Worm (Caenorhabditis elegans) whole organism, L3 larva: ENCODE data around the gene clec-243.

Experiments used
- R02D3.7 ChIP-seq: fragments of 150-350 bp; optimal IDR thresholded peaks from 2 replicates; lab custom pipeline; 2014; ENCODE audit warnings: missing biosample characterization, missing genetic modification characterization
- ZK546.5 ChIP-seq: sonication (generic microtip); optimal IDR thresholded peaks from 2 replicates; lab custom pipeline; 2017; ENCODE audit warnings: missing biosample characterization, missing genetic modification characterization
- ama-1 ChIP-seq: fragments of 150-350 bp; optimal IDR thresholded peaks from 2 replicates; lab custom pipeline; 2018
- ceh-16 ChIP-seq: sonication (generic microtip); optimal IDR thresholded peaks from 2 replicates; lab custom pipeline; 2017; ENCODE audit warnings: missing biosample characterization, missing genetic modification characterization
- ceh-28 ChIP-seq: fragments of 150-350 bp; optimal IDR thresholded peaks from 2 replicates; lab custom pipeline; 2014; ENCODE audit warnings: missing biosample characterization, missing genetic modification reagents, missing genetic modification characterization
- ceh-82 ChIP-seq: fragments of 150-350 bp; optimal IDR thresholded peaks from 2 replicates; lab custom pipeline; 2014; ENCODE audit warnings: missing biosample characterization, missing genetic modification characterization
- ceh-9 ChIP-seq: sonication (generic microtip); optimal IDR thresholded peaks from 2 replicates; lab custom pipeline; 2018; ENCODE audit warnings: missing biosample characterization, missing genetic modification characterization
- daf-12 ChIP-seq: fragments of 150-350 bp; optimal IDR thresholded peaks from 2 replicates; lab custom pipeline; 2014; ENCODE audit warnings: missing biosample characterization, missing genetic modification reagents, missing genetic modification characterization
- egl-27 ChIP-seq: sonication (generic microtip); optimal IDR thresholded peaks from 4 replicates; lab custom pipeline; 2017; ENCODE audit warnings: missing biosample characterization, missing genetic modification reagents, missing genetic modification characterization
- egl-5 ChIP-seq: fragments of 150-350 bp; optimal IDR thresholded peaks from 2 replicates; lab custom pipeline; 2017; ENCODE audit warnings: missing biosample characterization, missing genetic modification reagents, missing genetic modification characterization, inconsistent platforms
- elt-2 ChIP-seq: sonication (generic microtip); optimal IDR thresholded peaks from 2 replicates; lab custom pipeline; 2016; ENCODE audit warnings: missing genetic modification reagents, mild to moderate bottlenecking, missing genetic modification characterization, missing compliant biosample characterization
- elt-3 ChIP-seq, 3 experiments: fragments of 150-350 bp in 1 of 3; sonication (generic microtip) in 2 of 3; optimal IDR thresholded peaks; 2 replicates in 2 of 3; 4 replicates in 1 of 3; lab custom pipeline; 2014 to 2017; ENCODE audit warnings: missing biosample characterization in 3 of 3, missing genetic modification characterization in 3 of 3
- eor-1 ChIP-seq, 2 experiments: fragments of 150-350 bp; optimal IDR thresholded peaks; 2 replicates each; lab custom pipeline; 2014 to 2018; ENCODE audit warnings: missing biosample characterization in 2 of 2, missing genetic modification characterization in 2 of 2
- fkh-10 ChIP-seq: sonication (generic microtip); optimal IDR thresholded peaks from 2 replicates; lab custom pipeline; 2017; ENCODE audit warnings: missing biosample characterization, missing genetic modification reagents, missing genetic modification characterization
- fkh-2 ChIP-seq: fragments of 150-350 bp; optimal IDR thresholded peaks from 2 replicates; lab custom pipeline; 2014; ENCODE audit warnings: missing biosample characterization, missing genetic modification reagents, missing genetic modification characterization
- fos-1 ChIP-seq: fragments of 150-350 bp; optimal IDR thresholded peaks from 2 replicates; lab custom pipeline; 2014; ENCODE audit warnings: missing biosample characterization, missing genetic modification characterization
- hmg-11 ChIP-seq: sonication (generic microtip); optimal IDR thresholded peaks from 2 replicates; lab custom pipeline; 2016; ENCODE audit warnings: missing genetic modification characterization, missing compliant biosample characterization
- lin-15B ChIP-seq: fragments of 150-350 bp; optimal IDR thresholded peaks from 2 replicates; lab custom pipeline; 2014; ENCODE audit warnings: missing biosample characterization, missing genetic modification characterization
- lin-39 ChIP-seq: fragments of 150-350 bp; optimal IDR thresholded peaks from 2 replicates; lab custom pipeline; 2018; ENCODE audit warnings: missing biosample characterization, missing genetic modification reagents, missing genetic modification characterization
- mdl-1 ChIP-seq: fragments of 150-350 bp; optimal IDR thresholded peaks from 2 replicates; lab custom pipeline; 2014; ENCODE audit warnings: missing biosample characterization, missing genetic modification characterization
- mml-1 ChIP-seq: fragments of 150-350 bp; sonication (generic microtip); optimal IDR thresholded peaks from 3 replicates; lab custom pipeline; 2014; ENCODE audit warnings: missing biosample characterization, missing genetic modification characterization
- nfya-1 ChIP-seq: sonication (generic microtip); optimal IDR thresholded peaks from 2 replicates; lab custom pipeline; 2017; ENCODE audit warnings: missing genetic modification characterization, mild to moderate bottlenecking, missing compliant biosample characterization, antibody characterized with exemption, moderate library complexity; ENCODE audit not compliant: insufficient read depth
- nhr-12 ChIP-seq: fragments of 150-350 bp; optimal IDR thresholded peaks from 2 replicates; lab custom pipeline; 2014; ENCODE audit warnings: missing biosample characterization, missing genetic modification characterization
- nhr-23 ChIP-seq: fragments of 150-350 bp; optimal IDR thresholded peaks from 2 replicates; lab custom pipeline; 2014; ENCODE audit warnings: missing biosample characterization, missing genetic modification reagents, missing genetic modification characterization
- nhr-237 ChIP-seq: fragments of 150-350 bp; optimal IDR thresholded peaks from 2 replicates; lab custom pipeline; 2014; ENCODE audit warnings: missing biosample characterization, missing genetic modification characterization
- nhr-25 ChIP-seq: sonication (generic microtip); optimal IDR thresholded peaks from 2 replicates; lab custom pipeline; 2017; ENCODE audit warnings: missing biosample characterization, missing genetic modification characterization
- nhr-43 ChIP-seq: sonication (generic microtip); optimal IDR thresholded peaks from 2 replicates; lab custom pipeline; 2016; ENCODE audit warnings: mild to moderate bottlenecking, missing genetic modification characterization, missing compliant biosample characterization; ENCODE audit not compliant: poor library complexity, severe bottlenecking
- nhr-67 ChIP-seq: fragments of 150-350 bp; optimal IDR thresholded peaks from 2 replicates; lab custom pipeline; 2014; ENCODE audit warnings: missing biosample characterization, missing genetic modification characterization
- nhr-77 ChIP-seq: fragments of 150-350 bp; optimal IDR thresholded peaks from 2 replicates; lab custom pipeline; 2014; ENCODE audit warnings: missing biosample characterization, missing genetic modification characterization
- pha-4 ChIP-seq: fragments of 150-350 bp; optimal IDR thresholded peaks from 2 replicates; lab custom pipeline; 2014; ENCODE audit warnings: missing biosample characterization, missing genetic modification reagents, missing genetic modification characterization
- pqm-1 ChIP-seq: fragments of 150-350 bp; optimal IDR thresholded peaks from 2 replicates; lab custom pipeline; 2017; ENCODE audit warnings: missing biosample characterization, missing genetic modification characterization, inconsistent platforms
- sea-2 ChIP-seq: fragments of 150-350 bp; sonication (generic microtip); optimal IDR thresholded peaks from 4 replicates; lab custom pipeline; 2014; ENCODE audit warnings: missing biosample characterization, missing genetic modification reagents, missing genetic modification characterization
- skn-1 ChIP-seq: fragments of 150-350 bp; optimal IDR thresholded peaks from 2 replicates; lab custom pipeline; 2014; ENCODE audit warnings: missing biosample characterization, missing genetic modification characterization
- tbx-2 ChIP-seq: sonication (generic microtip); optimal IDR thresholded peaks from 2 replicates; lab custom pipeline; 2016; ENCODE audit warnings: mild to moderate bottlenecking, missing genetic modification characterization, missing compliant biosample characterization
- unc-39 ChIP-seq: sonication (generic microtip); optimal IDR thresholded peaks from 4 replicates; lab custom pipeline; 2017; ENCODE audit warnings: missing biosample characterization, missing genetic modification characterization
- zag-1 ChIP-seq: fragments of 150-350 bp; optimal IDR thresholded peaks from 2 replicates; lab custom pipeline; 2014; ENCODE audit warnings: missing biosample characterization, missing genetic modification characterization
- ztf-4 ChIP-seq: fragments of 150-350 bp; optimal IDR thresholded peaks from 2 replicates; lab custom pipeline; 2014; ENCODE audit warnings: missing biosample characterization, missing genetic modification characterization

clec-243 gene

DNA sequence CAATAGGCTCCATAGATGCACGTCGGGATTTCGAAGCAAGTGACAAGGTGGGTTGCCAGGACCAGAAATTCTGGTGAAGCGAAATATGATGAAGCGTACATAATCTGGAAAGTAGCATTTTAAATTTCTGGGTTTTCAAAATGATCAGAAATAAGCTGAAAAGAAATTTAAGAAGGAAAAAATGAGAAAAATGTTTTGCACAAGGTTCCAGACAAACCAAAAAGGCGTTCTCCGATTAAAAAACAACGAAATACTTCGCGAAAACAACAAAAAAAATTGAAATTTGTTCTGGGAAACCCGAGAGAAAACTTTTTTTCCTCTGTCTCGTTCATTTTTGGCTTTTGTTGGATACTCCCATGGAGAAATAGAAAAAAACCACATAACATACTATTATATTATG, 25.5 kb downstream of the clec-243 start, which contains the start of gene srh-252:
srh-252 (minus strand) TSS at position 101 of the 400 bp plus-strand sequence.
- TF ChIP-seq ceh-16 (tag; lab: Kevin White, UChicago) = no peak
- no peak for TF ChIP-seq ztf-4
- TF ChIP-seq ceh-9 (tag; lab: Kevin White, UChicago) = no peak
- no peak for TF ChIP-seq lin-39 (tag; lab: Kevin White, UChicago)
- TF ChIP-seq zag-1 = no peak
- no peak for TF ChIP-seq eor-1 (tag; optimal IDR thresholded peaks at IDR 0.05; lab: Kevin White, UChicago)
- no peak for TF ChIP-seq nhr-67 (tag; lab: Kevin White, UChicago)
- TF ChIP-seq tbx-2 = no peak
- no peak for TF ChIP-seq daf-12 (tag; lab: Kevin White, UChicago)
- no peak for TF ChIP-seq R02D3.7 (tag; lab: Kevin White, UChicago)
- no peak for TF ChIP-seq egl-5

DNA sequence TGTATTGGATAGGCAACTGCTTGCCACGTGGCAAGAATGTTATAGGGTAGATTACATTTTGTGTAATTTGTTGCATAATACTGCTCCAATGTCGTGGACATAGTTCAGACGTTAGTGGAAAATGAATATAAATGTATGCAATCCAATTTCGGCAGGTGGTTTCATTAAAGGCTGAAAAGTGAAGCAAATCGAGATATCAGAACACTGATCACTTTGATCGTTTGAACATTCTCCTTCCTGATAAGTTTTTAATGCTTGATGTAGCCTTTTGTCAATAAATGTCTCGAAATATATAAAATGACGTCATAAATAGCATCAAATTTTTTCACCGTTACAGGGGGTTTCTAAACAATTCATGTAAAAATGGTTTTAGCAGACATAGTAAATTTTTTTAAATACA, 28.5 kb downstream of the clec-243 start, which contains the start of gene srh-109:
srh-109 (minus strand) TSS at position 101 of the 400 bp plus-strand sequence.
- TF ChIP-seq skn-1 (tag; lab: Kevin White, UChicago) = no peak
- no peak for TF ChIP-seq nhr-43 (tag; lab: Kevin White, UChicago)
- TF ChIP-seq ztf-4 = no peak
- TF ChIP-seq egl-5 = no peak
- no peak for TF ChIP-seq ceh-9 (tag; lab: Kevin White, UChicago)
- TF ChIP-seq fos-1 (tag; lab: Kevin White, UChicago) = no peak
- no peak for TF ChIP-seq elt-3 (tag; optimal IDR thresholded peaks at IDR 0.05; lab: Kevin White, UChicago)
- no peak for TF ChIP-seq nhr-12 (tag; lab: Kevin White, UChicago)
- TF ChIP-seq fkh-2 (tag; lab: Kevin White, UChicago) = no peak
- TF ChIP-seq mdl-1 (tag; lab: Kevin White, UChicago) = no peak
- TF ChIP-seq ama-1 (lab: Kevin White, UChicago) = no peak
- TF ChIP-seq ceh-28 (tag; lab: Kevin White, UChicago) = no peak
- TF ChIP-seq nhr-25 = no peak
- TF ChIP-seq eor-1 (tag; optimal IDR thresholded peaks at IDR 0.05; lab: Kevin White, UChicago) = no peak
- no peak for TF ChIP-seq unc-39 (tag; lab: Kevin White, UChicago)
- no peak for TF ChIP-seq nhr-77
- TF ChIP-seq mml-1 (tag; lab: Kevin White, UChicago) = no peak
- TF ChIP-seq nhr-237 (tag; lab: Kevin White, UChicago) = no peak
- TF ChIP-seq egl-27 = no peak

DNA sequence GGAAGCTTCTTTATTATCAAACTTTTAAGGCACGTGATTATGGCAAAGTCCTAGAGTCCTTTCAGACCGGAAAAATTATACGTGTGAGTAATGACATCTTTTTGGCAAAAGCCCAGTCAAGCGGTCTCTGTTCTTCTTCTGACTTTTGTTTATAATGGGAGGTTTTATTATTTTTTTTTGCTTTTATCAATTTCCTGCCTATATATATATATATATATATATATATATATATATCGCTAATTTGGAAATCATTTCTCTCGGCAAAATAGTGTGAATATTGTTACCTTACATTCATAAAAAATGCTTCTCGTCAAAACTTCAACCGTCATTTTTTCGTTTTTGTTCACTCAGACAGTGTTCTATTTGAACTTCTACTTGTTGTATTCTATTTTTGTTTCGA, 31.1 kb downstream of the clec-243 start, which contains the start of gene srbc-62:
srbc-62 (plus strand) TSS at position 301 of the 400 bp plus-strand sequence.
- TF ChIP-seq nhr-237 (tag; lab: Kevin White, UChicago) (no peak), ztf-4 (no peak), nhr-67 (tag; lab: Kevin White, UChicago) (no peak), ceh-28 (tag; lab: Kevin White, UChicago) (no peak), zag-1 (no peak)
- TF ChIP-seq, all 47 proteins: peak for 0

DNA sequence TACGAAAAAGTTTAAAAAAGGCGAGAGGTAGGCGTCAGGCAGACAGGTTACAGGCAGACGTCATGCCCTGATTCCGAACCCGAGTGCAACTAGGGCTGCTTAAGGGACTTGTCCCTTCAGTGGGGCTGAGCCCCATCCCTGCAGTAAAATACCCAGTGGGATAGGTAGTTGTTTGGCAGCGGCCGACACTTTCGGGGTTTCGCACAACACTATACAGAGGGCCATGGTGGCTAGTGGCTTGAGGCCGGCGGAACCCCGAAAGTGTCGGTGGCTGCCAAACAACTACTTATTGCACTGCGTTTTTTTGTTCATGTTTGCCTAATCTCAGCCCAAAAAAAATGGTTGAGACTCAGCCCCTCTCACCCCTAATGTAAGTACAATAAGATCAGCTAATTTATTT, 33.2 kb downstream of the clec-243 start:
- TF ChIP-seq pha-4 (tag; lab: Kevin White, UChicago) (no peak), hmg-11 (no peak), nhr-25 (no peak), ceh-82 (no peak), elt-2 (no peak), nhr-237 (tag; lab: Kevin White, UChicago) (no peak), R02D3.7 (tag; lab: Kevin White, UChicago) (no peak), ceh-28 (tag; lab: Kevin White, UChicago) (no peak), egl-5 (no peak), zag-1 (no peak), lin-39 (tag; lab: Kevin White, UChicago) (no peak), nhr-23 (tag; lab: Kevin White, UChicago) (no peak)

DNA sequence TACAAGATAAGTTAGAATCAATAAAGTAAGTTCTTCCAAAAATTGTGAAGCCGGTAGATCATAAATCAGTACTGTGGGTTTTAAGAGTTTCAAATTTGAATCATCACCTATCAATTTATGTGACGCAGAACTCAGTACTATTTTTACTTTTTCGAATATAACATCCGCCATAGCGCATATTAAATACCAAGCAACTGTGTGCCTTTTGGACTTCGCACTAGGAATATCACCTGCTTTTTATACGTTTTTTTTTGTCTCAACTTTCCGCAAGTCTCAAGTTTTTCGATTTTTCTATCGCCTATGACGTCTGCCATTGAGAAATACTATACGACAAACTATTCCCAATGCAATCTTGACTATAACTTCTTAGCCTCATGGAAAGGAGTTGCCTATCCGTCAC, 36.1 kb downstream of the clec-243 start, which contains the start of gene srh-113:
srh-113 (plus strand) TSS at position 301 of the 400 bp plus-strand sequence.
- TF ChIP-seq nhr-12 (tag; lab: Kevin White, UChicago) (no peak), egl-5 (no peak), lin-15B (tag; lab: Kevin White, UChicago) (no peak), ama-1 (lab: Kevin White, UChicago) (no peak), ceh-16 (tag; lab: Kevin White, UChicago) (no peak), fkh-2 (tag; lab: Kevin White, UChicago) (no peak), nhr-67 (tag; lab: Kevin White, UChicago) (no peak), fkh-10 (GFP tag; lab: Kevin White, UChicago) (no peak), pqm-1 (tag; lab: Kevin White, UChicago) (no peak), ZK546.5 (tag; lab: Kevin White, UChicago) (no peak), elt-3 (tag; optimal IDR thresholded peaks at IDR 0.05; lab: Kevin White, UChicago) (no peak), ceh-9 (tag; lab: Kevin White, UChicago) (no peak), nhr-77 (no peak), sea-2 (no peak), nhr-23 (tag; lab: Kevin White, UChicago) (no peak), nfya-1 (no peak), eor-1 (tag; optimal IDR thresholded peaks at IDR 0.05; lab: Kevin White, UChicago) (no peak)
